Fruit fly (Drosophila melanogaster): ENCODE results near the gene psd.

The psd gene

dm6 chr2L:5980862-5981432 is 16.2 kb upstream of the psd start, which contains the start of gene chic (continued):
- TF ChIP-seq CG34224 (GFP tag; IDR thresholded peaks at IDR 0.05; ENCODE audit: partially characterized antibody) (no peak), CG5245 (GFP tag; optimal IDR thresholded peaks at IDR 0.05) (no peak), scrt (GFP tag; optimal IDR thresholded peaks at IDR 0.05) (peak; percentile 22), Ravus (GFP tag; IDR thresholded peaks at IDR 0.05) (no peak), sqz (GFP tag; optimal IDR thresholded peaks at IDR 0.05) (no peak), pum (GFP tag; optimal IDR thresholded peaks at IDR 0.05) (no peak), ind (GFP tag; optimal IDR thresholded peaks at IDR 0.05) (peak; percentile 26), onecut (GFP tag; IDR thresholded peaks at IDR 0.05) (no peak), cg (GFP tag; optimal IDR thresholded peaks at IDR 0.05) (no peak), hkb (optimal IDR thresholded peaks at IDR 0.05) (no peak), hkb (GFP tag; IDR thresholded peaks at IDR 0.05) (no peak), CG10209 (GFP tag; optimal IDR thresholded peaks at IDR 0.05) (no peak), CG34422 (GFP tag; IDR thresholded peaks at IDR 0.05) (no peak), CG3281 (GFP tag; optimal IDR thresholded peaks at IDR 0.05) (no peak), wdn (GFP tag; IDR thresholded peaks at IDR 0.05) (no peak), MTF-1 (GFP tag; optimal IDR thresholded peaks at IDR 0.05; ENCODE audit: borderline replicate concordance) (no peak), Scr (GFP tag; IDR thresholded peaks at IDR 0.05; ENCODE audit: partially characterized antibody) (no peak), CG5953 (GFP tag; IDR thresholded peaks at IDR 0.05) (no peak), phol (tag; optimal IDR thresholded peaks at IDR 0.05) (no peak), PHDP (tag; optimal IDR thresholded peaks at IDR 0.05) (no peak), Spps (tag; optimal IDR thresholded peaks at IDR 0.05) (no peak), CG18262 (tag; optimal IDR thresholded peaks at IDR 0.05) (no peak), grau (tag; optimal IDR thresholded peaks at IDR 0.05) (no peak), ftz-f1 (GFP tag; optimal IDR thresholded peaks at IDR 0.05) (no peak), E2f2 (GFP tag; IDR thresholded peaks at IDR 0.05) (no peak), Awh (GFP tag; IDR thresholded peaks at IDR 0.05) (no peak), CG15073 (GFP tag; optimal IDR thresholded peaks at IDR 0.05) (no peak), luna (GFP tag; optimal IDR thresholded peaks at IDR 0.05) (no peak), TFAM (GFP tag; optimal IDR thresholded peaks at IDR 0.05) (no peak), CG12659 (GFP tag; optimal IDR thresholded peaks at IDR 0.05) (peak; percentile 14), crc (GFP tag; optimal IDR thresholded peaks at IDR 0.05) (peak; percentile 6), CTCF (GFP tag; optimal IDR thresholded peaks at IDR 0.05) (no peak), CG43689 (GFP tag; IDR thresholded peaks at IDR 0.05) (no peak), gro (GFP tag; optimal IDR thresholded peaks at IDR 0.05) (no peak), ssp (GFP tag; IDR thresholded peaks at IDR 0.05) (no peak), tx (GFP tag; optimal IDR thresholded peaks at IDR 0.05) (no peak), ac (GFP tag; optimal IDR thresholded peaks at IDR 0.05) (no peak), sim (GFP tag; IDR thresholded peaks at IDR 0.05) (no peak), emc (GFP tag; optimal IDR thresholded peaks at IDR 0.05) (peak; percentile 23), CG3163 (GFP tag; optimal IDR thresholded peaks at IDR 0.05) (peak; percentile 22), Lhr (GFP tag; optimal IDR thresholded peaks at IDR 0.05) (no peak), lilli (GFP tag; optimal IDR thresholded peaks at IDR 0.05) (peak; percentile 17), Deaf1 (tag; optimal IDR thresholded peaks at IDR 0.05) (no peak), Dad (GFP tag; optimal IDR thresholded peaks at IDR 0.05) (peak; percentile 13), fd102C (GFP tag; optimal IDR thresholded peaks at IDR 0.05) (no peak), CG2678 (tag; optimal IDR thresholded peaks at IDR 0.05) (no peak), Gsc (GFP tag; IDR thresholded peaks at IDR 0.05) (no peak), cas (GFP tag; IDR thresholded peaks at IDR 0.05) (no peak), Atf6 (GFP tag; IDR thresholded peaks at IDR 0.05) (no peak), CG8478 (optimal IDR thresholded peaks at IDR 0.05) (peak; percentile 28), Meics (GFP tag; optimal IDR thresholded peaks at IDR 0.05) (peak; percentile 32), CG13424 (tag; optimal IDR thresholded peaks at IDR 0.05) (peak; percentile 37), zf30C (GFP tag; optimal IDR thresholded peaks at IDR 0.05) (no peak)

Data from whole organism, embryonic.